Comparison of ENCODE assay signal across 1 fruit fly cellular context in the genomic region with DNA sequence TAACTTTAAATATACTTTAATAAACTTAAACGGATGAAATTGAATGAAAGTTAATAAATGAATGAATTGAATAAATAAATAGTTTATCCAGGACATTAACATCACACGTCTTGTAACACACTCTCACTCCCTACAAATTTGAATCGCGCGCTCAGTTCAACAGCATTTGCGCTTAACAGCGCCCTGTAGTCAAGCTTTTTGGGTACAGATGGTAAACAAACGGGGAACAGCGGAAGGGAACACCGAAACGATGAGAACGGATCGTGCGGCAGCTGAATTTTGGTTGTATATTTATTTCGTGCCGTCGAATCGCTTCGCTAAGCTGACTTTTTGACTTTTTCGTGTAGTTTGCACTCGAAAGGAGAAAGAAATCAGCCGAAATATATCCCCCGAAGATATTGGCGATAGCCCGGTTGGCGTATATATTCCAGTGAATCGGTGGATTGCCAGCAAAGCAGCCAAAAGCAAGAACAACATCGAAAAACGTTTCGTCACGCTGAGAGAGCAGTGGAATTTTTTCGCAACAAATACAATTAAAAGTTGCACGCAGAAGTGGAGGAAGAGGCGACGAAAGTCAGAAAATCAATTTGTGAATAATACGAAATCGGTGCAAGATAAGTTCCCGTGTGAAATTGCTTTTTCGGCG.
TF ChIP-seq lines count a peak whose summit lies in the region.

A gene (plus strand): TSS at position 247 of the 646 bp plus-strand sequence.
A gene (plus strand): TSS at position 247 of the 646 bp plus-strand sequence.

TF ChIP-seq in whole organism, embryonic, 481 proteins besides CTCF, POLR2A, EP300 and RAD21 (continued from another document):
- TF ChIP-seq CG6272 (GFP tag; IDR thresholded peaks at IDR 0.05; lab: Robert Waterston, UW): no peak
- TF ChIP-seq CG1603 (tag; optimal IDR thresholded peaks at IDR 0.05; lab: Kevin White, UChicago): peak; percentile 63
- no peak for TF ChIP-seq CG7745 (tag; optimal IDR thresholded peaks at IDR 0.05; lab: Kevin White, UChicago)
- TF ChIP-seq E2f2 (GFP tag; IDR thresholded peaks at IDR 0.05; lab: Robert Waterston, UW): peak; percentile 89
- TF ChIP-seq BEAF-32 (GFP tag; optimal IDR thresholded peaks at IDR 0.05; lab: Kevin White, UChicago): peak; percentile 9
- TF ChIP-seq grau (tag; optimal IDR thresholded peaks at IDR 0.05; lab: Kevin White, UChicago): no peak
- no peak for TF ChIP-seq dysf (GFP tag; IDR thresholded peaks at IDR 0.05; lab: Robert Waterston, UW)
- no peak for TF ChIP-seq CG17912 (GFP tag; optimal IDR thresholded peaks at IDR 0.05; lab: Kevin White, UChicago)
- no peak for TF ChIP-seq CG14860 (GFP tag; IDR thresholded peaks at IDR 0.05; lab: Robert Waterston, UW; ENCODE audit: partially characterized antibody)
- no peak for TF ChIP-seq NC2α (GFP tag; optimal IDR thresholded peaks at IDR 0.05; lab: Kevin White, UChicago)
- TF ChIP-seq CG15269 (tag; optimal IDR thresholded peaks at IDR 0.05; lab: Kevin White, UChicago): no peak
- TF ChIP-seq ttk (GFP tag; IDR thresholded peaks at IDR 0.05; lab: Robert Waterston, UW): no peak
- peak; percentile 85 for TF ChIP-seq Dp (GFP tag; optimal IDR thresholded peaks at IDR 0.05; lab: Kevin White, UChicago)
- TF ChIP-seq pfk (GFP tag; optimal IDR thresholded peaks at IDR 0.05; lab: Kevin White, UChicago): peak; percentile 99
- TF ChIP-seq CG34422 (GFP tag; IDR thresholded peaks at IDR 0.05; lab: Robert Waterston, UW): 0 out of 3 replicates have a peak, but pooled peaks have one; percentile 10
- TF ChIP-seq usp (GFP tag; optimal IDR thresholded peaks at IDR 0.05; lab: Kevin White, UChicago): no peak
- TF ChIP-seq jigr1 (GFP tag; IDR thresholded peaks at IDR 0.05; lab: Robert Waterston, UW): no peak
- TF ChIP-seq br (optimal IDR thresholded peaks at IDR 0.05; lab: Kevin White, UChicago): no peak
- TF ChIP-seq CG14667 (GFP tag; IDR thresholded peaks at IDR 0.05; lab: Robert Waterston, UW): peak; percentile 43; the same call in 1 of the 2 replicates
- TF ChIP-seq pzg (GFP tag; optimal IDR thresholded peaks at IDR 0.05; lab: Kevin White, UChicago): peak; percentile 43
- TF ChIP-seq CG18764 (GFP tag; optimal IDR thresholded peaks at IDR 0.05; lab: Kevin White, UChicago): no peak
- TF ChIP-seq CG9797 (GFP tag; optimal IDR thresholded peaks at IDR 0.05; lab: Kevin White, UChicago): no peak
- TF ChIP-seq exex (tag; optimal IDR thresholded peaks at IDR 0.05; lab: Kevin White, UChicago): no peak
- no peak for TF ChIP-seq CG11456 (GFP tag; IDR thresholded peaks at IDR 0.05; lab: Robert Waterston, UW)
- no peak for TF ChIP-seq toy (GFP tag; IDR thresholded peaks at IDR 0.05; lab: Robert Waterston, UW)
- TF ChIP-seq CG13287 (GFP tag; IDR thresholded peaks at IDR 0.05; lab: Robert Waterston, UW; ENCODE audit: partially characterized antibody): peak; percentile 20; the same call in 1 of the 2 replicates
- TF ChIP-seq CG12659 (GFP tag; optimal IDR thresholded peaks at IDR 0.05; lab: Kevin White, UChicago): peak; percentile 37
- TF ChIP-seq row (GFP tag; IDR thresholded peaks at IDR 0.05; lab: Robert Waterston, UW): 0 out of 3 replicates have a peak, but pooled peaks have one; percentile 11
- no peak for TF ChIP-seq Doc2 (GFP tag; IDR thresholded peaks at IDR 0.05; lab: Robert Waterston, UW)
- no peak for TF ChIP-seq CG14965 (GFP tag; optimal IDR thresholded peaks at IDR 0.05; lab: Kevin White, UChicago; ENCODE audit: borderline replicate concordance)
- no peak for TF ChIP-seq CG2120 (GFP tag; optimal IDR thresholded peaks at IDR 0.05; lab: Kevin White, UChicago)
- TF ChIP-seq D19A (tag; optimal IDR thresholded peaks at IDR 0.05; lab: Kevin White, UChicago): no peak
- TF ChIP-seq jing (GFP tag; optimal IDR thresholded peaks at IDR 0.05; lab: Kevin White, UChicago): no peak
- no peak for TF ChIP-seq Camta (GFP tag; optimal IDR thresholded peaks at IDR 0.05; lab: Kevin White, UChicago)
- no peak for TF ChIP-seq CG6254 (GFP tag; optimal IDR thresholded peaks at IDR 0.05; lab: Kevin White, UChicago)
- no peak for TF ChIP-seq hth (optimal IDR thresholded peaks at IDR 0.05; lab: Kevin White, UChicago)
- TF ChIP-seq CG11504 (tag; optimal IDR thresholded peaks at IDR 0.05; lab: Kevin White, UChicago): no peak
- no peak for TF ChIP-seq CG17612 (GFP tag; IDR thresholded peaks at IDR 0.05; lab: Robert Waterston, UW)
- TF ChIP-seq sna (GFP tag; IDR thresholded peaks at IDR 0.05; lab: Robert Waterston, UW; ENCODE audit: partially characterized antibody): 0 out of 2 replicates have a peak, but pooled peaks have one; percentile 33
- no peak for TF ChIP-seq CG1647 (GFP tag; optimal IDR thresholded peaks at IDR 0.05; lab: Kevin White, UChicago)
- TF ChIP-seq stwl (tag; optimal IDR thresholded peaks at IDR 0.05; lab: Kevin White, UChicago): peak; percentile 53
- no peak for TF ChIP-seq emc (GFP tag; optimal IDR thresholded peaks at IDR 0.05; lab: Kevin White, UChicago)
- no peak for TF ChIP-seq CG4360 (GFP tag; IDR thresholded peaks at IDR 0.05; lab: Robert Waterston, UW)
- TF ChIP-seq CG17568 (GFP tag; optimal IDR thresholded peaks at IDR 0.05; lab: Kevin White, UChicago): no peak
